Worm (Caenorhabditis elegans) whole organism, L4 larva: ENCODE results near the gene F59D12.5.

Experiments used
- D1046.2 ChIP-seq: fragments of 200-800 bp; sonication (Bioruptor generic); IDR thresholded peaks from 2 replicates; pipeline ENCODE4 v1.3.6; 2022; ENCODE audit warnings: missing genetic modification characterization, missing compliant biosample characterization
- F37D6.2 ChIP-seq: sonication (generic microtip); optimal IDR thresholded peaks from 2 replicates; lab custom pipeline; 2016; ENCODE audit warnings: mild to moderate bottlenecking, missing genetic modification characterization, missing compliant biosample characterization
- F44E2.7 ChIP-seq: fragments of 200-800 bp; sonication (Bioruptor generic); IDR thresholded peaks from 2 replicates; pipeline ENCODE4 v2.1.2; 2022; ENCODE audit warnings: missing genetic modification characterization, missing compliant biosample characterization
- R02D3.7 ChIP-seq: fragments of 150-350 bp; sonication (generic microtip); optimal IDR thresholded peaks from 3 replicates; lab custom pipeline; 2014; ENCODE audit warnings: missing biosample characterization, missing genetic modification characterization
- T20F7.1 ChIP-seq: fragments of 200-800 bp; sonication (Bioruptor generic); optimal IDR thresholded peaks from 2 replicates; lab custom pipeline; 2018; ENCODE audit warnings: mild to moderate bottlenecking, missing genetic modification characterization, missing compliant biosample characterization
- Y48G9A.11 ChIP-seq: fragments of 200-800 bp; sonication (Bioruptor generic); IDR thresholded peaks from 2 replicates; pipeline ENCODE4 v1.3.6; 2022; ENCODE audit warnings: missing genetic modification reagents, missing genetic modification characterization, missing compliant biosample characterization
- Y5F2A.4 ChIP-seq: fragments of 200-800 bp; sonication (Bioruptor generic); optimal IDR thresholded peaks from 2 replicates; lab custom pipeline; 2018; ENCODE audit warnings: mild to moderate bottlenecking, missing genetic modification characterization, missing compliant biosample characterization
- ZK546.5 ChIP-seq, 2 experiments: sonication (generic microtip); optimal IDR thresholded peaks; 2 replicates each; lab custom pipeline; 2017; ENCODE audit warnings: missing biosample characterization in 2 of 2, missing genetic modification characterization in 2 of 2
- ama-1 ChIP-seq: fragments of 150-350 bp; optimal IDR thresholded peaks from 2 replicates; lab custom pipeline; 2014; ENCODE audit warnings: inconsistent platforms, mixed read lengths
- ceh-28 ChIP-seq: fragments of 150-350 bp; optimal IDR thresholded peaks from 2 replicates; lab custom pipeline; 2014; ENCODE audit warnings: missing biosample characterization, missing genetic modification reagents, missing genetic modification characterization
- ceh-32 ChIP-seq: sonication (generic microtip); optimal IDR thresholded peaks from 2 replicates; lab custom pipeline; 2016; ENCODE audit warnings: mild to moderate bottlenecking, missing genetic modification characterization, missing compliant biosample characterization; ENCODE audit not compliant: poor library complexity
- ces-1 ChIP-seq: fragments of 150-350 bp; sonication (generic microtip); optimal IDR thresholded peaks from 4 replicates; lab custom pipeline; 2014; ENCODE audit warnings: missing biosample characterization, missing genetic modification reagents, missing genetic modification characterization
- daf-16 ChIP-seq, 3 experiments: sonication (generic microtip); optimal IDR thresholded peaks; 2 replicates each; lab custom pipeline; 2016 to 2017; ENCODE audit warnings: missing genetic modification characterization in 3 of 3, missing genetic modification reagents in 3 of 3, mild to moderate bottlenecking in 2 of 3, missing compliant biosample characterization in 2 of 3, missing biosample characterization in 1 of 3, moderate library complexity in 1 of 3
- daf-19 ChIP-seq: fragments of 200-800 bp; sonication (Bioruptor generic); conservative IDR thresholded peaks from 2 replicates; pipeline ENCODE4 v1.3.6; 2022; ENCODE audit warnings: missing genetic modification characterization, missing compliant biosample characterization
- dmd-9 ChIP-seq: fragments of 200-800 bp; sonication (Bioruptor generic); IDR thresholded peaks from 2 replicates; pipeline ENCODE4 v1.3.6; 2022; ENCODE audit warnings: missing genetic modification reagents, missing genetic modification characterization, missing compliant biosample characterization
- dve-1 ChIP-seq: sonication (generic microtip); optimal IDR thresholded peaks from 2 replicates; lab custom pipeline; 2017; ENCODE audit warnings: antibody characterized with exemption, mild to moderate bottlenecking, missing genetic modification characterization, missing compliant biosample characterization; ENCODE audit not compliant: insufficient read depth
- hlh-11 ChIP-seq: fragments of 200-800 bp; sonication (Bioruptor generic); optimal IDR thresholded peaks from 2 replicates; lab custom pipeline; 2018; ENCODE audit warnings: mild to moderate bottlenecking, missing genetic modification characterization, missing compliant biosample characterization
- hlh-30 ChIP-seq: sonication (generic microtip); optimal IDR thresholded peaks from 2 replicates; lab custom pipeline; 2017; ENCODE audit warnings: antibody characterized with exemption, mild to moderate bottlenecking, missing genetic modification characterization, missing compliant biosample characterization; ENCODE audit not compliant: insufficient read depth
- hmg-1.1 ChIP-seq: fragments of 200-800 bp; sonication (Bioruptor generic); IDR thresholded peaks from 2 replicates; pipeline ENCODE4 v1.3.6; 2022; ENCODE audit warnings: missing genetic modification reagents, missing genetic modification characterization, missing compliant biosample characterization
- lin-13 ChIP-seq: fragments of 150-350 bp; optimal IDR thresholded peaks from 2 replicates; lab custom pipeline; 2014; ENCODE audit warnings: missing biosample characterization, missing genetic modification reagents, missing genetic modification characterization
- lin-15B ChIP-seq: fragments of 150-350 bp; sonication (generic microtip); optimal IDR thresholded peaks from 3 replicates; lab custom pipeline; 2014; ENCODE audit warnings: missing biosample characterization, missing genetic modification characterization
- lin-29 ChIP-seq: fragments of 200-800 bp; sonication (Bioruptor generic); IDR thresholded peaks from 2 replicates; pipeline ENCODE4 v1.3.6; 2022; ENCODE audit warnings: missing genetic modification reagents, missing genetic modification characterization, missing compliant biosample characterization
- lin-39 ChIP-seq: fragments of 150-350 bp; optimal IDR thresholded peaks from 2 replicates; lab custom pipeline; 2014; ENCODE audit warnings: missing biosample characterization, missing genetic modification reagents, missing genetic modification characterization
- lsy-2 ChIP-seq, 2 experiments: fragments of 150-350 bp in 1 of 2; sonication (generic microtip) in 1 of 2; optimal IDR thresholded peaks; 2 replicates each; lab custom pipeline; 2014 to 2017; ENCODE audit warnings: missing biosample characterization in 2 of 2, missing genetic modification characterization in 2 of 2
- mdl-1 ChIP-seq, 2 experiments: fragments of 150-350 bp in 1 of 2; sonication (generic microtip) in 1 of 2; optimal IDR thresholded peaks; 2 replicates each; lab custom pipeline; 2014 to 2017; ENCODE audit warnings: missing biosample characterization in 2 of 2, missing genetic modification characterization in 2 of 2
- mep-1 ChIP-seq: fragments of 150-350 bp; sonication (generic microtip); optimal IDR thresholded peaks from 3 replicates; lab custom pipeline; 2014; ENCODE audit warnings: missing biosample characterization, missing genetic modification characterization
- mes-2 ChIP-seq: sonication (generic microtip); optimal IDR thresholded peaks from 2 replicates; lab custom pipeline; 2016; ENCODE audit warnings: missing genotype, mild to moderate bottlenecking, missing genetic modification characterization, missing compliant biosample characterization; ENCODE audit not compliant: poor library complexity, severe bottlenecking
- mxl-3 ChIP-seq: fragments of 200-800 bp; sonication (Bioruptor generic); optimal IDR thresholded peaks from 2 replicates; lab custom pipeline; 2018; ENCODE audit warnings: mild to moderate bottlenecking, missing genetic modification characterization, missing compliant biosample characterization
- nhr-102 ChIP-seq: sonication (generic microtip); optimal IDR thresholded peaks from 2 replicates; lab custom pipeline; 2016; ENCODE audit warnings: mild to moderate bottlenecking, missing genetic modification characterization, moderate library complexity, missing compliant biosample characterization
- nhr-111 ChIP-seq: fragments of 200-800 bp; sonication (Bioruptor generic); optimal IDR thresholded peaks from 2 replicates; lab custom pipeline; 2018; ENCODE audit warnings: mild to moderate bottlenecking, missing genetic modification characterization, missing compliant biosample characterization
- nhr-28 ChIP-seq: fragments of 150-350 bp; optimal IDR thresholded peaks from 2 replicates; lab custom pipeline; 2014; ENCODE audit warnings: missing biosample characterization, missing genetic modification characterization
- nhr-41 ChIP-seq: fragments of 200-800 bp; sonication (Bioruptor generic); IDR thresholded peaks from 2 replicates; pipeline ENCODE4 v1.3.6; 2022; ENCODE audit warnings: missing genetic modification reagents, missing genetic modification characterization, missing compliant biosample characterization
- nhr-48 ChIP-seq: sonication (generic microtip); optimal IDR thresholded peaks from 2 replicates; lab custom pipeline; 2016; ENCODE audit warnings: mild to moderate bottlenecking, missing genetic modification characterization, missing compliant biosample characterization
- nhr-77 ChIP-seq: fragments of 150-350 bp; optimal IDR thresholded peaks from 2 replicates; lab custom pipeline; 2014; ENCODE audit warnings: missing biosample characterization, missing genetic modification characterization
- pqm-1 ChIP-seq: sonication (generic microtip); optimal IDR thresholded peaks from 2 replicates; lab custom pipeline; 2017; ENCODE audit warnings: missing biosample characterization, missing genetic modification characterization
- sdz-12 ChIP-seq: fragments of 200-800 bp; sonication (Bioruptor generic); optimal IDR thresholded peaks from 2 replicates; lab custom pipeline; 2018; ENCODE audit warnings: mild to moderate bottlenecking, missing genetic modification characterization, missing compliant biosample characterization
- set-16 ChIP-seq: fragments of 200-800 bp; sonication (Bioruptor generic); IDR thresholded peaks from 2 replicates; pipeline ENCODE4 v1.3.6; 2022; ENCODE audit warnings: missing genetic modification reagents, missing genetic modification characterization, missing compliant biosample characterization
- snpc-1.2 ChIP-seq: fragments of 200-800 bp; sonication (Bioruptor generic); IDR thresholded peaks from 2 replicates; pipeline ENCODE4 v1.3.6; 2022; ENCODE audit warnings: missing genetic modification reagents, missing genetic modification characterization, missing compliant biosample characterization
- spr-3 ChIP-seq: fragments of 200-800 bp; sonication (Bioruptor generic); optimal IDR thresholded peaks from 2 replicates; lab custom pipeline; 2018; ENCODE audit warnings: mild to moderate bottlenecking, missing genetic modification characterization, missing compliant biosample characterization
- unc-39 ChIP-seq: sonication (generic microtip); optimal IDR thresholded peaks from 2 replicates; lab custom pipeline; 2017; ENCODE audit warnings: missing biosample characterization, missing genetic modification characterization
- unc-62 ChIP-seq, 3 experiments: fragments of 150-350 bp in 1 of 3; sonication (generic microtip); optimal IDR thresholded peaks in 2 of 3; peaks in 1 of 3; 1 replicate in 1 of 3; 2 replicates in 2 of 3; lab custom pipeline; 2014 to 2017; ENCODE audit warnings: missing biosample characterization in 3 of 3, missing genetic modification characterization in 3 of 3, missing genetic modification reagents in 3 of 3, missing genotype in 1 of 3
- zfp-3 ChIP-seq: fragments of 200-800 bp; sonication (Bioruptor generic); conservative IDR thresholded peaks from 2 replicates; pipeline ENCODE4 v1.3.6; 2022; ENCODE audit warnings: missing genetic modification reagents, missing genetic modification characterization, missing compliant biosample characterization
- ztf-7 ChIP-seq: fragments of 150-350 bp; optimal IDR thresholded peaks from 2 replicates; lab custom pipeline; 2014; ENCODE audit warnings: missing biosample characterization, missing genetic modification characterization

The F59D12.5 gene

ce11 chrX:15647276-15647675 lies at the start of gene F59D12.5:
F59D12.5 (minus strand) TSS chrX:15647369.
- TF ChIP-seq lsy-2 (tag; optimal IDR thresholded peaks at IDR 0.05; lab: Kevin White, UChicago) (peak in 1 of 2 experiments; percentile 16), set-16 (no peak), zfp-3 (no peak), snpc-1.2 (GFP tag; lab: Robert Waterston, UW) (no peak), T20F7.1 (GFP tag; lab: Kevin White, UChicago) (peak; percentile 92), nhr-77 (tag; lab: Kevin White, UChicago) (no peak), dmd-9 (GFP tag; lab: Robert Waterston, UW) (no peak), ceh-28 (tag; lab: Kevin White, UChicago) (no peak), lin-13 (GFP tag; lab: Kevin White, UChicago) (no peak), R02D3.7 (no peak), sdz-12 (no peak), unc-62 (GFP tag; optimal IDR thresholded peaks at IDR 0.05 in 1 of 2; lab: Kevin White, UChicago) (no peak), unc-62 (tag; optimal IDR thresholded peaks at IDR 0.05; lab: Kevin White, UChicago) (no peak), hlh-30 (tag; lab: Kevin White, UChicago) (peak; percentile 67), spr-3 (GFP tag; lab: Kevin White, UChicago) (no peak), ceh-32 (tag; lab: Kevin White, UChicago) (no peak), unc-39 (no peak)
- TF ChIP-seq, all 104 proteins: peak for 3

ce11 chrX:15696400-15696799 lies 49.2 kb upstream of the F59D12.5 start, which contains the start of gene ZK662.2:
ZK662.2 (plus strand) TSS chrX:15696700.
- 0 out of 2 replicates have a peak, but pooled peaks have one; percentile 8 for TF ChIP-seq F44E2.7 (GFP tag; lab: Robert Waterston, UW)
- no peak for TF ChIP-seq mep-1 (tag; lab: Kevin White, UChicago)

ce11 chrX:15693466-15693865 lies 46.3 kb upstream of the F59D12.5 start:
- TF ChIP-seq nhr-41 (GFP tag; lab: Robert Waterston, UW) (no peak), unc-62 (GFP tag; optimal IDR thresholded peaks at IDR 0.05 in 1 of 2; lab: Kevin White, UChicago) (peak in 1 of 2 experiments; percentile 96), unc-62 (tag; optimal IDR thresholded peaks at IDR 0.05; lab: Kevin White, UChicago) (no peak)

- TF ChIP-seq Y5F2A.4 (GFP tag; lab: Kevin White, UChicago): no peak
- no peak for TF ChIP-seq F37D6.2
- TF ChIP-seq nhr-102 (tag; lab: Kevin White, UChicago): no peak
- no peak for TF ChIP-seq ZK546.5 (tag; optimal IDR thresholded peaks at IDR 0.05; lab: Kevin White, UChicago)
- TF ChIP-seq pqm-1 (tag; lab: Kevin White, UChicago): peak; percentile 4
- no peak for TF ChIP-seq lin-13 (GFP tag; lab: Kevin White, UChicago)
- TF ChIP-seq ztf-7 (tag; lab: Kevin White, UChicago): no peak
- peak; percentile 85 for TF ChIP-seq nhr-28 (tag; lab: Kevin White, UChicago)
- TF ChIP-seq daf-19 (GFP tag; lab: Robert Waterston, UW): no peak
- TF ChIP-seq unc-39: no peak
- TF ChIP-seq spr-3 (GFP tag; lab: Kevin White, UChicago): no peak
- no peak for TF ChIP-seq ceh-32 (tag; lab: Kevin White, UChicago)
- TF ChIP-seq mes-2 (tag; lab: Kevin White, UChicago): peak; percentile 41
- no peak for TF ChIP-seq nhr-111 (GFP tag; lab: Kevin White, UChicago)
- TF ChIP-seq ama-1 (lab: Kevin White, UChicago): no peak
- peak; percentile 63 for TF ChIP-seq hlh-11
- no peak for TF ChIP-seq D1046.2
- TF ChIP-seq lin-15B (tag; lab: Kevin White, UChicago): no peak
- TF ChIP-seq T20F7.1 (GFP tag; lab: Kevin White, UChicago): no peak
- no peak for TF ChIP-seq hmg-1.1 (GFP tag; lab: Robert Waterston, UW)
- TF ChIP-seq daf-16 (GFP tag; optimal IDR thresholded peaks at IDR 0.05; lab: Kevin White, UChicago): no peak
- TF ChIP-seq daf-16 (tag; optimal IDR thresholded peaks at IDR 0.05; lab: Kevin White, UChicago): no peak
- peak in 1 of 2 experiments; percentile 31 for TF ChIP-seq mdl-1 (tag; optimal IDR thresholded peaks at IDR 0.05; lab: Kevin White, UChicago)
- TF ChIP-seq mep-1 (tag; lab: Kevin White, UChicago): no peak
- TF ChIP-seq ces-1: no peak
- TF ChIP-seq dve-1 (tag; lab: Kevin White, UChicago): peak; percentile 71
- no peak for TF ChIP-seq lin-29 (GFP tag; lab: Robert Waterston, UW)
- TF ChIP-seq lin-39 (tag; lab: Kevin White, UChicago): no peak
- no peak for TF ChIP-seq zfp-3
- peak; percentile 24 for TF ChIP-seq nhr-48 (tag; lab: Kevin White, UChicago)
- no peak for TF ChIP-seq snpc-1.2 (GFP tag; lab: Robert Waterston, UW)
- TF ChIP-seq mxl-3: peak; percentile 34
- no peak for TF ChIP-seq Y48G9A.11 (GFP tag; lab: Robert Waterston, UW)
Measured at ce11 chrX:15689244-15689643, 42.1 kb upstream of the F59D12.5 start, which contains the start of gene C03H12.1. C03H12.1 (plus strand) TSS chrX:15689449.
